Fruit fly (Drosophila melanogaster): ENCODE results near the gene dbr.

Gene dbr

dm6 chr2L:71869-72751, 5.8 kb downstream of the dbr start:
- TF ChIP-seq ttk (optimal IDR thresholded peaks at IDR 0.05) (no peak), Sin3A (optimal IDR thresholded peaks at IDR 0.05) (no peak), psq (optimal IDR thresholded peaks at IDR 0.05) (no peak), insv (optimal IDR thresholded peaks at IDR 0.05) (no peak), h (optimal IDR thresholded peaks at IDR 0.05) (no peak), Myc (optimal IDR thresholded peaks at IDR 0.05) (no peak)

DNA sequence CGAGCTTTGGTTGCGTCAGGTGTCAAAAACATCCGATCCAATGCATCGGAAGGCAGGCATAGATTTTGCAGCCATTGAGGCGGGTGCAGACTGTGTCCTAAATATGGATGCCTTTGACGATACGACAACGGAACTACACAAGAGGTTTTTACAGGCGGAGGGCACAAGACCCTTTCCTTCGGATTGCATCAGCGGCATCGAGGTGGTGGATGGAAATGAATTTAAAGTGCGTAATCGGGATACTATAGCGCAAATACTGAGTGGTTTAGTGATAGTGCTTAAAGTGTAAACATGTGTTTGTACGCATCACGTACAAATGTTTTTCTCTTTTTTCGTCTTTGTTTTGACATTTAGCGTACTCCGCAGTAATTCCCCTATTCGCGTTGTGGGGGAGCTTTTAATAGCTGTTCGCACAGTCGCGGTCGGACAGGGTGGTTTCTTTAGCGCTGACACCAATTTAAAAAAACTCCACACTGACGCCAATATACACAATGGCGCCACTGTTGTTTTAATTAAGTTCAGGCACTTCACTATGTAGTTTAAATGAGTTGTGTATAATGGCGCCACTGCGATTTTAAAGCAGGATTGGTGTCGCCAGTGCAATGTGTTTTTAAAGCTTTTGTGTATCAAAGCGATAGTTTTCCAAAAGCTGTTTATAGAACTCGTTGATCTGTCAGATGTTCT, 6.6 kb downstream of the dbr start:
- TF ChIP-seq Myc (optimal IDR thresholded peaks at IDR 0.05), result no peak
- TF ChIP-seq psq (optimal IDR thresholded peaks at IDR 0.05), result peak; percentile 27

- TF ChIP-seq ttk (optimal IDR thresholded peaks at IDR 0.05), result no peak
- no peak for TF ChIP-seq h (optimal IDR thresholded peaks at IDR 0.05)
- no peak for TF ChIP-seq insv (optimal IDR thresholded peaks at IDR 0.05)
- no peak for TF ChIP-seq Sin3A (optimal IDR thresholded peaks at IDR 0.05)
- TF ChIP-seq psq (optimal IDR thresholded peaks at IDR 0.05), result no peak
- no peak for TF ChIP-seq Myc (optimal IDR thresholded peaks at IDR 0.05)
Measured at dm6 chr2L:73760-74388, 7.6 kb downstream of the dbr start.

DNA sequence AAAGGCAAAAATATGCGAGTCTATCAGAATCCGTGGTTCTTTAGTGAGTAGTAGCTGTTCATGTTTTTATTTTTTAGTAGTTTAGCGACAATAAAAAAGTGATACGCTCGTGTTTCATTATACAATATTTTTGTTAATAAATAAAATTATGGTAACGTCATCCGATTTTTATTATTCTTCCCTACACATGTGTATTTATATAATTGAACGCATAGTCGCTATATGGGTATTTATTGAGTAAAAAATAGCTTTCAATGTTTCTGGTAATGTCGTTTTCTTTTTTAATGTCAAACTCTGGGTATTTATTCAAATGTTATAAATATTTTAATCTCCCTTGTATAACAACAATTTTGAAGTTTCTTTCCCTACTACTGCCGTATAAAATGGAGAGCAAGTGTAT, 9.8 kb downstream of the dbr start, which contains the start of gene CG11374:
Gene CG11374 (plus strand): TSS at position 301 of the 400 bp plus-strand sequence.
- TF ChIP-seq Myc (optimal IDR thresholded peaks at IDR 0.05) (no peak), insv (optimal IDR thresholded peaks at IDR 0.05) (no peak), ttk (optimal IDR thresholded peaks at IDR 0.05) (no peak), Sin3A (optimal IDR thresholded peaks at IDR 0.05) (no peak), h (optimal IDR thresholded peaks at IDR 0.05) (no peak), psq (optimal IDR thresholded peaks at IDR 0.05) (no peak)

dm6 chr2L:78828-79227, 12.5 kb downstream of the dbr start:
- TF ChIP-seq psq (optimal IDR thresholded peaks at IDR 0.05) (no peak), ttk (optimal IDR thresholded peaks at IDR 0.05) (no peak)

DNA sequence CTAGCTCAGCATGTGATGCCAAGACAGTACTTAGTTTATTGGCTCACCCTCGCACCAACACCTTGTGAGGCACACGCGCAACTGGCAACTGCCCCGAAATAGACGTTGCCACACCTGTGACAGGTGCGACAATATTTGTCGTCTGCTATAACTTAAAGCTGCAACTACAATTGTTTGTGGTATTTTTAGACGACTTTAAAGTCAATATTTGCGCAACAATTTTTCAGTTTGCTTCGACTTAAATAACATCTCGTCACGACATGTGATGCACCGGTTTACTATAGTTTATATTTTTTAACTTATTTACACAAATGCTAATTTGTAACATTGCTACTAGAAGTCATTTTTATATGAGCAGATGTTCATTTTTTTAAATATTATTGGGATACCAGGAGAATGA, 14.9 kb downstream of the dbr start:
- no peak for TF ChIP-seq h (optimal IDR thresholded peaks at IDR 0.05)
- no peak for TF ChIP-seq Myc (optimal IDR thresholded peaks at IDR 0.05)
- no peak for TF ChIP-seq ttk (optimal IDR thresholded peaks at IDR 0.05)
- TF ChIP-seq psq (optimal IDR thresholded peaks at IDR 0.05), result no peak
- no peak for TF ChIP-seq insv (optimal IDR thresholded peaks at IDR 0.05)
- no peak for TF ChIP-seq Sin3A (optimal IDR thresholded peaks at IDR 0.05)

DNA sequence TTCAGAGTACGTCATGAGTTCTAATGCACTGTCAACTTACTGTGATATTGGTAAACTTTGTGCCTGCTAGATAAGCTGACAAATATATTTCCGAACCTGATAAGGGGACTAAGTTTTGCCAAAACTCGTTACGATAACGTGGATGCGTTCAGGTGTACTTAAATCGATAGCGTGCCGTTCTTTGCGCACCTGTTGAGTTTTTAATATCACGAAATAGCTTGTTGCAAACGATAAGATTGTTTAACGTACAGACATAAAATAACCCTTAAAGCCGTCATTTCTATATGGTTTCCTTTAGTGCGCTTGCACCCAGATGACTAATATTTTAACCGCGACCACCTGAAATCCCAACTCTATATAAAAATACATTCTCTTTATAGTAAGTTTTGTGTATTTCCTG, 15.8 kb downstream of the dbr start:
- TF ChIP-seq insv (optimal IDR thresholded peaks at IDR 0.05) (no peak), ttk (optimal IDR thresholded peaks at IDR 0.05) (no peak)

- no peak for TF ChIP-seq insv (optimal IDR thresholded peaks at IDR 0.05)
- no peak for TF ChIP-seq Myc (optimal IDR thresholded peaks at IDR 0.05)
- no peak for TF ChIP-seq h (optimal IDR thresholded peaks at IDR 0.05)
- no peak for TF ChIP-seq psq (optimal IDR thresholded peaks at IDR 0.05)
- no peak for TF ChIP-seq ttk (optimal IDR thresholded peaks at IDR 0.05)
- TF ChIP-seq Sin3A (optimal IDR thresholded peaks at IDR 0.05), result no peak
Measured at dm6 chr2L:85099-85498, 18.8 kb downstream of the dbr start.

- TF ChIP-seq Sin3A (optimal IDR thresholded peaks at IDR 0.05), result no peak
- no peak for TF ChIP-seq ttk (optimal IDR thresholded peaks at IDR 0.05)
- no peak for TF ChIP-seq insv (optimal IDR thresholded peaks at IDR 0.05)
- TF ChIP-seq Myc (optimal IDR thresholded peaks at IDR 0.05), result no peak
- no peak for TF ChIP-seq psq (optimal IDR thresholded peaks at IDR 0.05)
- TF ChIP-seq h (optimal IDR thresholded peaks at IDR 0.05), result no peak
Measured at dm6 chr2L:85701-86100, 19.4 kb downstream of the dbr start.

DNA sequence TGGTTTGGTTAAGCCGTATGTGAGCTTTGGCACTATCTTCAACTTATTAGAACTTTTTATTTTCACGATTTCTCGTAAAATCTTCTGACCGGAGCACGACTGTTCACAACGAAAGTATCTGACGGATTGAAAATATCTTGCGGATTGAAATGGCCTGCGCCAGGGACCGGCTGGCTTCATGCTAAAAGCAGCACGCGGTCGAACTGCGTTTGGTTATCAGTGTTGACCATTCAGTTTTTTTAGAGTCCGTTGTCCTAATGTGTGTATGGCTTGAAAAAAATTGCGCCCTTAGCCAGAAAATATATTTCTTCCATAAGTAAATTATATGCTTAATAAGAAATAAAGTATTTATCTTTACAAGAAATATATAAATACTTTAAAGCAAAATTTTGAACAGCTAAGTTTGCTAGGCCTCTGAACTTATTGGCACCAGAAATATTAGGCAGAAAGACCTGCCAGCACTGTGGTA, 21.0 kb downstream of the dbr start, which contains the start of gene net:
Gene net (minus strand): TSS at position 133 of the 469 bp plus-strand sequence.
- TF ChIP-seq Myc (optimal IDR thresholded peaks at IDR 0.05), result no peak
- TF ChIP-seq h (optimal IDR thresholded peaks at IDR 0.05), result no peak
- no peak for TF ChIP-seq Sin3A (optimal IDR thresholded peaks at IDR 0.05)
- TF ChIP-seq ttk (optimal IDR thresholded peaks at IDR 0.05), result no peak
- TF ChIP-seq insv (optimal IDR thresholded peaks at IDR 0.05), result no peak
- no peak for TF ChIP-seq psq (optimal IDR thresholded peaks at IDR 0.05)

DNA sequence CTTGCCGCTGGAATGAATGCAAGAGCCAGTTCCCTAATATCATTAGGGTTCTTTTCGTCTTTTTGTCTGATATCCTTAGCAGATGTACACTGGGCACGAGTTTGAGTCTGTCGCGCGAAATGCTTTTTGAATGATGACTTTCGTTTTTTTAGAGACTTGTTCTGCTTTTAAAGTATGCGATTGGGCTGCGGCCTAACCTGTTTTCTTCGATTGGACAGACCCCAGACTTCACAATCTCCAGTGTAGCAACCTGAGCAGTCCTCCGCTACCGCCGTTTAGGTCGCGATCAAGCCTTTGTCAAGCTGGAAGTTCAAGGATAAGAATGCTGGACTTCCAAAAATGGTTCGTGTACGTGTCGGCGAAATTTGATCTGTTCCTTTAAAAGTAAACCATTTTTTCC, 22.2 kb downstream of the dbr start:
- TF ChIP-seq h (optimal IDR thresholded peaks at IDR 0.05), result no peak
- no peak for TF ChIP-seq ttk (optimal IDR thresholded peaks at IDR 0.05)
- no peak for TF ChIP-seq psq (optimal IDR thresholded peaks at IDR 0.05)
- TF ChIP-seq insv (optimal IDR thresholded peaks at IDR 0.05), result no peak
- TF ChIP-seq Sin3A (optimal IDR thresholded peaks at IDR 0.05), result no peak
- no peak for TF ChIP-seq Myc (optimal IDR thresholded peaks at IDR 0.05)

DNA sequence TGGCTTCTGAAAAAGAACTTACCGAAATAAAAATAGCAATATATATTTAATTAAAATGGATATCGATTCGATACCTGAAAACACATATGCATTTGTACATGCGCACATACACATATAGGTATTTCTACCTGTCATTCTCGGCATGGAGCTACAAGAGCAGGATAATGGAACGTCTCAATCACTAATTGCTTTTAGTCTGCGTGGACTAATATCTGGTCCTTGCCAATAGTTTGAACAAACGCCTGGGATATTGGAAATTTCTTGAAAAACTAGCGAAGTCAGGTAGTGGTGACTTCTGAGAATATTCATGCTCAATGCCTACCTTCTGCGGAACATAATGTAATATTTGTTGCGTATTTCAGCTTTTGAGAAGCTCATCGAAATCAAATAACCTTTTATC, 22.9 kb downstream of the dbr start:
- TF ChIP-seq h (optimal IDR thresholded peaks at IDR 0.05) (no peak), Sin3A (optimal IDR thresholded peaks at IDR 0.05) (no peak), Myc (optimal IDR thresholded peaks at IDR 0.05) (no peak), insv (optimal IDR thresholded peaks at IDR 0.05) (no peak), ttk (optimal IDR thresholded peaks at IDR 0.05) (no peak), psq (optimal IDR thresholded peaks at IDR 0.05) (no peak)
